Worm (Caenorhabditis elegans) whole organism, early embryonic: ENCODE results near the gene W09C2.8.

Source experiments
- B0310.2 ChIP-seq: sonication (generic microtip); optimal IDR thresholded peaks from 2 replicates; lab custom pipeline; 2016; ENCODE audit warnings: mild to moderate bottlenecking, missing genetic modification characterization, missing compliant biosample characterization
- F13C5.2 ChIP-seq: sonication (generic microtip); optimal IDR thresholded peaks from 2 replicates; lab custom pipeline; 2017; ENCODE audit warnings: mild to moderate bottlenecking, missing genetic modification characterization, inconsistent platforms, missing compliant biosample characterization
- aly-1 ChIP-seq: sonication (generic microtip); optimal IDR thresholded peaks from 2 replicates; lab custom pipeline; 2016; ENCODE audit warnings: missing genetic modification characterization, missing compliant biosample characterization
- ama-1 ChIP-seq: fragments of 150-350 bp; optimal IDR thresholded peaks from 2 replicates; lab custom pipeline; 2014
- ceh-13 ChIP-seq: fragments of 200-800 bp; sonication (Bioruptor generic); optimal IDR thresholded peaks from 2 replicates; lab custom pipeline; 2018; ENCODE audit warnings: mild to moderate bottlenecking, missing genetic modification characterization, missing compliant biosample characterization
- ceh-36 ChIP-seq: sonication (generic microtip); optimal IDR thresholded peaks from 2 replicates; lab custom pipeline; 2016; ENCODE audit warnings: missing genetic modification characterization, inconsistent platforms, missing compliant biosample characterization
- ets-7 ChIP-seq: sonication (generic microtip); optimal IDR thresholded peaks from 2 replicates; lab custom pipeline; 2016; ENCODE audit warnings: missing genotype, missing genetic modification characterization, missing compliant biosample characterization
- flt-1 ChIP-seq: fragments of 200-800 bp; sonication (Bioruptor generic); IDR thresholded peaks from 2 replicates; pipeline ENCODE4 v1.3.6; 2022; ENCODE audit warnings: missing genetic modification characterization, missing compliant biosample characterization
- hmbx-1 ChIP-seq: sonication (generic microtip); optimal IDR thresholded peaks from 2 replicates; lab custom pipeline; 2016; ENCODE audit warnings: mild to moderate bottlenecking, missing genetic modification characterization, missing compliant biosample characterization
- hmg-4 ChIP-seq: fragments of 200-800 bp; sonication (Bioruptor generic); optimal IDR thresholded peaks from 2 replicates; lab custom pipeline; 2018; ENCODE audit warnings: mild to moderate bottlenecking, missing genetic modification characterization, missing compliant biosample characterization
- hnd-1 ChIP-seq: sonication (generic microtip); optimal IDR thresholded peaks from 2 replicates; lab custom pipeline; 2016; ENCODE audit warnings: missing genetic modification characterization, missing compliant biosample characterization
- pes-1 ChIP-seq: fragments of 200-800 bp; sonication (Bioruptor generic); IDR thresholded peaks from 2 replicates; pipeline ENCODE4 v1.3.6; 2022; ENCODE audit warnings: missing genetic modification reagents, missing genetic modification characterization, missing compliant biosample characterization
- scrt-1 ChIP-seq: fragments of 200-800 bp; sonication (Bioruptor generic); IDR thresholded peaks from 2 replicates; pipeline ENCODE4 v1.3.6; 2022; ENCODE audit warnings: missing genetic modification characterization, missing compliant biosample characterization
- sea-1 ChIP-seq: fragments of 200-800 bp; sonication (Bioruptor generic); conservative IDR thresholded peaks from 2 replicates; pipeline ENCODE4 v1.3.6; 2022; ENCODE audit warnings: missing genetic modification characterization, missing compliant biosample characterization
- tbx-11 ChIP-seq: fragments of 200-800 bp; sonication (Bioruptor generic); IDR thresholded peaks from 2 replicates; pipeline ENCODE4 v1.3.6; 2022; ENCODE audit warnings: missing genetic modification characterization, missing compliant biosample characterization
- tbx-37 ChIP-seq: fragments of 200-800 bp; sonication (Bioruptor generic); conservative IDR thresholded peaks from 2 replicates; pipeline ENCODE4 v1.3.6; 2022; ENCODE audit warnings: missing genetic modification reagents, missing genetic modification characterization, missing compliant biosample characterization
- tra-4 ChIP-seq: sonication (generic microtip); optimal IDR thresholded peaks from 2 replicates; lab custom pipeline; 2017; ENCODE audit warnings: missing genetic modification characterization, missing compliant biosample characterization

Gene W09C2.8

ce11 chrIV:9624275-9624674 is at the start of gene W09C2.8:
W09C2.8 (minus strand) TSS chrIV:9624375.
- TF ChIP-seq hmbx-1 (tag; lab: Kevin White, UChicago) = no peak
- TF ChIP-seq hmg-4 (GFP tag; lab: Kevin White, UChicago) = no peak
- TF ChIP-seq scrt-1 (GFP tag; lab: Robert Waterston, UW) = no peak
- TF ChIP-seq ceh-13 = no peak
- no peak for TF ChIP-seq ama-1 (lab: Kevin White, UChicago)
- TF ChIP-seq aly-1 (tag; lab: Kevin White, UChicago) = no peak
- no peak for TF ChIP-seq sea-1
- TF ChIP-seq B0310.2 (tag; lab: Kevin White, UChicago) = no peak

- no peak for TF ChIP-seq ets-7 (tag; lab: Kevin White, UChicago)
- no peak for TF ChIP-seq B0310.2 (tag; lab: Kevin White, UChicago)
- TF ChIP-seq tra-4 (tag; lab: Kevin White, UChicago) = no peak
- TF ChIP-seq ceh-36 = no peak
- TF ChIP-seq scrt-1 (GFP tag; lab: Robert Waterston, UW) = no peak
- no peak for TF ChIP-seq ceh-13
- TF ChIP-seq hnd-1 (tag; lab: Kevin White, UChicago) = no peak
- TF ChIP-seq sea-1 = no peak
- no peak for TF ChIP-seq F13C5.2 (tag; lab: Kevin White, UChicago)
- no peak for TF ChIP-seq aly-1 (tag; lab: Kevin White, UChicago)
These were observed 49.6 kb upstream of the W09C2.8 start for ce11 chrIV:9673683-9674336.

DNA sequence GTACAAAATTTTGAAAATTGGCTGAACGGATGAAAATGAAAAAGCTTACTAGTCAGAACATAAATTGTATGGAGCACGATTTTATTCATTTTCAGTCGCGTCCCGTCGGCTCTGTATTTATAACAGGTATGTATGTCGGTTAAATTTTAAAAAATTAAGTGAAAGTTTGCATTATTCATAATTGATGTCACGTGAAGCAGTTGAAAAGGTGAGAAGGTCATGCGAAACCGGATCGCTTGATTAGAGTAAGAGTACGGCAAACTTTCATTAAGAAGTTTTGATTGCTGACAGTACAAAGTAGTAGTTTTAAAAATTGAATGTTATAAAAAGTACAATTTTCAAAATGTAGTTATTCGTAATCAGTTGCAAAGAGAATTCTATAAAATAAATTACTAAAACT is 49.0 kb upstream of the W09C2.8 start:
- TF ChIP-seq hmbx-1 (tag; lab: Kevin White, UChicago) = no peak
- TF ChIP-seq ceh-36 = no peak
- no peak for TF ChIP-seq flt-1 (GFP tag; lab: Robert Waterston, UW)
- no peak for TF ChIP-seq sea-1
- no peak for TF ChIP-seq tbx-11

DNA sequence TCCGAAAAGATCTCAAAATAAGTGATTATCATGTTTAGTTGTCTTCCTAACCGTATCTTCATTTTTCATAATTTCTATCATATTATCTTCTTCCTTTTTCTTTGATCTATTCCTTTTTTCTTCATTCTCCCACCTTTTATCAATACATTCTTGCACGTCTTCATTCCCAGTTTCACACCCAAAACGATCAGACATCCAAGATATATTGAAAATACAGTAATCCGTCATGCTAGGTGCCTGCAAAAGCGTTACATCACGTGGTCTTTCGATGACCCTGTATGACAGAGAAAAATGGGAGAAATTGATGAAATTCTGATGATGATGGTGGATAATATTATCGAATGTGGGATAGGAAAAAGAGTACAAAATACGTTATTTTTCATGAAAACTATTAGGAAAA is 48.3 kb upstream of the W09C2.8 start:
- TF ChIP-seq tra-4 (tag; lab: Kevin White, UChicago) = no peak
- TF ChIP-seq pes-1 (GFP tag; lab: Robert Waterston, UW) = no peak
- no peak for TF ChIP-seq hnd-1 (tag; lab: Kevin White, UChicago)
- no peak for TF ChIP-seq B0310.2 (tag; lab: Kevin White, UChicago)
- TF ChIP-seq ama-1 (lab: Kevin White, UChicago) = no peak
- no peak for TF ChIP-seq tbx-11
- no peak for TF ChIP-seq ceh-36
- TF ChIP-seq tbx-37 = no peak
- no peak for TF ChIP-seq scrt-1 (GFP tag; lab: Robert Waterston, UW)
- TF ChIP-seq ceh-13 = no peak
- no peak for TF ChIP-seq aly-1 (tag; lab: Kevin White, UChicago)
- no peak for TF ChIP-seq flt-1 (GFP tag; lab: Robert Waterston, UW)
- no peak for TF ChIP-seq sea-1
- no peak for TF ChIP-seq hmg-4 (GFP tag; lab: Kevin White, UChicago)
- TF ChIP-seq F13C5.2 (tag; lab: Kevin White, UChicago) = no peak
- no peak for TF ChIP-seq ets-7 (tag; lab: Kevin White, UChicago)
- no peak for TF ChIP-seq hmbx-1 (tag; lab: Kevin White, UChicago)

DNA sequence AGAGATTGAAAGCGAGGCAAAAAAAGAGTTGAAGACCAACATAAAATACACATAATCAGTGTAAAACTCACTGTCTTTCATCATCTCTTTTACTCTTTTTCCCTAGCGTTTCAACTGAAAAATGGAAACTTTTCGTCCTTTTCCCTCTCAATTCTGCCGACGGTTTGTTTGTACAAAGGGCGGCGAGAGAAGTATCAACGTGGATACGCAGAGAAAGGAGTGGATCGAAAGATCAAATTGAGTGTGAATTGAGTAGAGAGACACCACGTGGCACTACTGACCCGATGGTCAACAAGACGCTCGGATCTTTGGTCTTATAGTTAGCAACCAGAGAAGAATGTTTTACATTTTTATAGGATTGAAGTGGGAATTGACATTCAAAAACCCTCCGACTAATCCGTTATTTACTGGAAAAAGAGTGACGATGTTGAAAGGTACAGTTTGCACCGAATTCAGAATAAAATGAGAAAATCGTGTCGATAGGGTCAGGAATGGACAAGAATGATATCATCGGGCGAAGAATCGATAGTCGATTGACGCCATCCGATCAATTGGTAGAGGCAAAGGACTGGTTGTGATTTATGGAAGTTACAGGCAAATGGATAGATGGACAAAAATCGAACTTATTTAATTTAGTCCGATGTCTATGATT is 47.0 kb upstream of the W09C2.8 start:
- TF ChIP-seq scrt-1 (GFP tag; lab: Robert Waterston, UW) (no peak), pes-1 (GFP tag; lab: Robert Waterston, UW) (no peak), flt-1 (GFP tag; lab: Robert Waterston, UW) (no peak), ets-7 (tag; lab: Kevin White, UChicago) (no peak), hmbx-1 (tag; lab: Kevin White, UChicago) (no peak), tbx-11 (no peak), aly-1 (tag; lab: Kevin White, UChicago) (no peak), tra-4 (tag; lab: Kevin White, UChicago) (no peak), F13C5.2 (tag; lab: Kevin White, UChicago) (no peak), hmg-4 (GFP tag; lab: Kevin White, UChicago) (no peak)

DNA sequence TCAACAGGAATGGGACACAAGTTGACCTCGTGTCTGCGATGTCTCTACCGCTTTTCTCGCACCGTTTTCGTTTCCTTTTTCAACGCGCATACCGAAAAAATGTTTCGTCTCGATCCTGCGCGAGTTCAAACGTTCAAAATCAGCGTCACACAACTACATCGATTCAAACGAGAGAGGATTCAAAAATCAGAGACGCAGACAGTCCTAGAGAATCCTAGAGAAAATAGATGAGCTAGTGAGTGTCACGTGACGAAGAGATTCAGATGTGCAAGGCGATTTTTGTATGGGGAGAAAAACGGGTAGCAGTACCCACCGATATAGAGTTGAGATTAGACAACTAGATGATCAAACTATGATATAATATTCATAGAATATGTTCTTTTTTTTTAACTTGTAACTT is 45.8 kb upstream of the W09C2.8 start:
- TF ChIP-seq ceh-36 (no peak), scrt-1 (GFP tag; lab: Robert Waterston, UW) (no peak), tbx-11 (no peak), tbx-37 (no peak), ets-7 (tag; lab: Kevin White, UChicago) (no peak), hmg-4 (GFP tag; lab: Kevin White, UChicago) (no peak), hmbx-1 (tag; lab: Kevin White, UChicago) (no peak), ama-1 (lab: Kevin White, UChicago) (no peak), hnd-1 (tag; lab: Kevin White, UChicago) (no peak), F13C5.2 (tag; lab: Kevin White, UChicago) (no peak), tra-4 (tag; lab: Kevin White, UChicago) (no peak), sea-1 (no peak), flt-1 (GFP tag; lab: Robert Waterston, UW) (no peak), B0310.2 (tag; lab: Kevin White, UChicago) (no peak), ceh-13 (no peak), pes-1 (GFP tag; lab: Robert Waterston, UW) (no peak), aly-1 (tag; lab: Kevin White, UChicago) (no peak)

DNA sequence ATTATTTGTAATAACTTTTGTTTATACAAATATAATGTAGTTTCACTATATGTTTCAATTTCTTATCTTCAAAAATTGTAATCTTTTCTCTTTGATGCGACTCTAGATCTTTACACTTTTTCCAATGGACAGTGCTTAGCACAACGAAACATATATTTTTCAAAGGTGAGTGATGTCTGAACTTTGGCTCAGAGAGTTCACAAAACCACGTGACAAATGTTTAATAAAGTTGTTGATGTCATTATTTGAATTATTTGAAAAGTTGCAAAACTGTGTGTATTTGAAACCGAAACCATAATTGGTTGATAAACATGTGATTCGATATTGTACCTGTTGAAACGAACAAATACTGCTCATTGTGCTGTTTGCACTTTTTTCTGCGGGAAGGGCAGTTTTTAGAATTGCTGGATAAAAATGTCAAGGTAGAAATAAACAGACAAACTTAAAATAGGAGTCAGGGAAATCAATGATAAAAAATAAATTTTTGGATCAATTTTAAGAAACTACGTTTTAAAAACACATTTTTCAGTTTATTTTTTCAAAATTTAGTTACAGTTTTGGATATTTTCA is 44.0 kb upstream of the W09C2.8 start:
- TF ChIP-seq ama-1 (lab: Kevin White, UChicago) (no peak), pes-1 (GFP tag; lab: Robert Waterston, UW) (no peak), B0310.2 (tag; lab: Kevin White, UChicago) (no peak), hnd-1 (tag; lab: Kevin White, UChicago) (no peak)
